Worm (Caenorhabditis elegans) whole organism, L1 larva: ENCODE data around the gene far-5.
A peak's percentile ranks its signal among the peaks of the same experiment; 100 is the strongest.

Experiments used
- C16A3.4 ChIP-seq: fragments of 150-350 bp; optimal IDR thresholded peaks from 2 replicates; lab custom pipeline; 2014; ENCODE audit warnings: missing biosample characterization, missing genetic modification characterization
- aly-2 ChIP-seq: fragments of 150-350 bp; optimal IDR thresholded peaks from 2 replicates; lab custom pipeline; 2014; ENCODE audit warnings: missing biosample characterization, missing genetic modification characterization
- ama-1 ChIP-seq: fragments of 150-350 bp; optimal IDR thresholded peaks from 2 replicates; lab custom pipeline; 2014
- blmp-1 ChIP-seq: fragments of 150-350 bp; optimal IDR thresholded peaks from 2 replicates; lab custom pipeline; 2014; ENCODE audit warnings: missing biosample characterization, missing genetic modification characterization
- dsc-1 ChIP-seq: sonication (generic microtip); optimal IDR thresholded peaks from 2 replicates; lab custom pipeline; 2016; ENCODE audit warnings: mild to moderate bottlenecking, missing genetic modification characterization, missing compliant biosample characterization
- efl-1 ChIP-seq, 4 experiments: fragments of 150-350 bp; optimal IDR thresholded peaks in 3 of 4; peaks in 1 of 4; 1 replicate in 1 of 4; 2 replicates in 3 of 4; lab custom pipeline; 2014; ENCODE audit warnings: missing biosample characterization in 2 of 4, missing genetic modification characterization in 2 of 4, missing genetic modification reagents in 2 of 4
- egl-13 ChIP-seq: sonication (generic microtip); optimal IDR thresholded peaks from 2 replicates; lab custom pipeline; 2016; ENCODE audit warnings: missing genotype, missing genetic modification reagents, missing genetic modification characterization, missing compliant biosample characterization
- egl-27 ChIP-seq, 2 experiments: fragments of 150-350 bp in 1 of 2; sonication (generic microtip); optimal IDR thresholded peaks; 3 replicates each; lab custom pipeline; 2017 to 2018; ENCODE audit warnings: missing biosample characterization in 2 of 2, missing genetic modification characterization in 2 of 2, missing genetic modification reagents in 2 of 2
- elt-2 ChIP-seq: sonication (generic microtip); optimal IDR thresholded peaks from 2 replicates; lab custom pipeline; 2016; ENCODE audit warnings: missing genetic modification characterization, mild to moderate bottlenecking, inconsistent platforms, missing compliant biosample characterization, missing genetic modification reagents
- ets-5 ChIP-seq: fragments of 200-800 bp; sonication (Bioruptor generic); IDR thresholded peaks from 2 replicates; pipeline ENCODE4 v1.3.6; 2022; ENCODE audit warnings: missing genetic modification characterization, missing compliant biosample characterization
- fkh-8 ChIP-seq: sonication (generic microtip); optimal IDR thresholded peaks from 2 replicates; lab custom pipeline; 2016; ENCODE audit warnings: mild to moderate bottlenecking, missing genetic modification characterization, missing compliant biosample characterization
- fos-1 ChIP-seq: fragments of 150-350 bp; optimal IDR thresholded peaks from 2 replicates; lab custom pipeline; 2014; ENCODE audit warnings: missing biosample characterization, missing genetic modification characterization
- grh-1 ChIP-seq: fragments of 200-800 bp; sonication (Bioruptor generic); IDR thresholded peaks from 2 replicates; pipeline ENCODE4 v1.3.6; 2022; ENCODE audit warnings: missing genetic modification reagents, missing genetic modification characterization, missing compliant biosample characterization
- lin-14 ChIP-seq: fragments of 200-800 bp; sonication (Bioruptor generic); optimal IDR thresholded peaks from 2 replicates; lab custom pipeline; 2018; ENCODE audit warnings: mild to moderate bottlenecking, missing genetic modification characterization, moderate library complexity, missing compliant biosample characterization
- lir-3 ChIP-seq: sonication (generic microtip); optimal IDR thresholded peaks from 2 replicates; lab custom pipeline; 2016; ENCODE audit warnings: mild to moderate bottlenecking, missing genetic modification characterization, moderate library complexity, missing compliant biosample characterization; ENCODE audit not compliant: poor library complexity
- nhr-11 ChIP-seq: fragments of 150-350 bp; optimal IDR thresholded peaks from 2 replicates; lab custom pipeline; 2014; ENCODE audit warnings: missing biosample characterization, missing genetic modification characterization
- nhr-19 ChIP-seq: fragments of 200-800 bp; sonication (Bioruptor generic); conservative IDR thresholded peaks from 2 replicates; pipeline ENCODE4 v1.3.6; 2022; ENCODE audit warnings: missing genetic modification characterization, missing compliant biosample characterization
- nhr-71 ChIP-seq: sonication (generic microtip); optimal IDR thresholded peaks from 2 replicates; lab custom pipeline; 2016; ENCODE audit warnings: mild to moderate bottlenecking, missing genetic modification characterization, moderate library complexity, missing compliant biosample characterization
- pax-3 ChIP-seq: fragments of 200-800 bp; sonication (Bioruptor generic); optimal IDR thresholded peaks from 2 replicates; lab custom pipeline; 2018; ENCODE audit warnings: mild to moderate bottlenecking, missing genetic modification characterization, moderate library complexity, missing compliant biosample characterization
- skn-1 ChIP-seq: fragments of 150-350 bp; optimal IDR thresholded peaks from 2 replicates; lab custom pipeline; 2014; ENCODE audit warnings: missing biosample characterization, missing genetic modification characterization
- sox-4 ChIP-seq: sonication (generic microtip); optimal IDR thresholded peaks from 2 replicates; lab custom pipeline; 2016; ENCODE audit warnings: missing genetic modification characterization, missing compliant biosample characterization
- sptf-1 ChIP-seq: fragments of 150-350 bp; optimal IDR thresholded peaks from 2 replicates; lab custom pipeline; 2014; ENCODE audit warnings: missing biosample characterization, missing genetic modification characterization
- tbx-2 ChIP-seq: sonication (generic microtip); optimal IDR thresholded peaks from 2 replicates; lab custom pipeline; 2016; ENCODE audit warnings: missing genetic modification characterization, missing compliant biosample characterization
- tlp-1 ChIP-seq: fragments of 150-350 bp; optimal IDR thresholded peaks from 2 replicates; lab custom pipeline; 2014; ENCODE audit warnings: missing biosample characterization, missing genetic modification characterization
- unc-130 ChIP-seq: fragments of 150-350 bp; optimal IDR thresholded peaks from 2 replicates; lab custom pipeline; 2017; ENCODE audit warnings: missing biosample characterization, missing genetic modification characterization, inconsistent platforms
- unc-86 ChIP-seq: sonication (generic microtip); optimal IDR thresholded peaks from 2 replicates; lab custom pipeline; 2016; ENCODE audit warnings: missing genetic modification characterization, missing compliant biosample characterization
- unc-98 ChIP-seq: fragments of 200-800 bp; sonication (Bioruptor generic); IDR thresholded peaks from 2 replicates; pipeline ENCODE4 v1.3.6; 2022; ENCODE audit warnings: missing genetic modification characterization, missing compliant biosample characterization
- xbp-1 ChIP-seq: sonication (generic microtip); optimal IDR thresholded peaks from 2 replicates; lab custom pipeline; 2016; ENCODE audit warnings: missing genetic modification characterization, missing compliant biosample characterization
- zag-1 ChIP-seq: fragments of 150-350 bp; optimal IDR thresholded peaks from 2 replicates; lab custom pipeline; 2014; ENCODE audit warnings: missing biosample characterization, missing genetic modification characterization
- zip-4 ChIP-seq: fragments of 200-800 bp; sonication (Bioruptor generic); optimal IDR thresholded peaks from 2 replicates; lab custom pipeline; 2018; ENCODE audit warnings: mild to moderate bottlenecking, missing genetic modification characterization, moderate library complexity, missing compliant biosample characterization

The far-5 gene

ce11 chrV:13013844-13014243, 18.5 kb downstream of the far-5 start, which contains the start of gene F15B9.6:
Gene F15B9.6, plus strand, starts transcription at chrV:13014144.
- TF ChIP-seq ama-1 (lab: Kevin White, UChicago) (no peak), xbp-1 (tag; lab: Kevin White, UChicago) (no peak), efl-1 (optimal IDR thresholded peaks at IDR 0.05; lab: Kevin White, UChicago) (no peak), efl-1 (GFP tag; optimal IDR thresholded peaks at IDR 0.05 in 1 of 2; lab: Kevin White, UChicago) (peak in 1 of 2 experiments; percentile 47), nhr-71 (no peak), blmp-1 (tag; lab: Kevin White, UChicago) (no peak), ets-5 (no peak), fos-1 (no peak)

- TF ChIP-seq sox-4 (tag; lab: Kevin White, UChicago), result no peak
- TF ChIP-seq zag-1 (tag; lab: Kevin White, UChicago), result no peak
- no peak for TF ChIP-seq egl-27 (tag; optimal IDR thresholded peaks at IDR 0.05; lab: Kevin White, UChicago)
- no peak for TF ChIP-seq sptf-1
Measured at ce11 chrV:13018233-13018632, 22.9 kb downstream of the far-5 start.

- TF ChIP-seq skn-1 (tag; lab: Kevin White, UChicago) (no peak), nhr-19 (GFP tag; lab: Robert Waterston, UW) (no peak), egl-13 (no peak), egl-27 (tag; optimal IDR thresholded peaks at IDR 0.05; lab: Kevin White, UChicago) (no peak), tlp-1 (no peak), unc-86 (tag; lab: Kevin White, UChicago) (no peak), elt-2 (no peak), grh-1 (GFP tag; lab: Robert Waterston, UW) (no peak)
Measured at ce11 chrV:13018761-13019160, 23.4 kb downstream of the far-5 start, which contains the start of gene fmi-1. Gene fmi-1, plus strand, starts transcription at chrV:13019061.

ce11 chrV:13020014-13020413, 24.6 kb downstream of the far-5 start:
- TF ChIP-seq tlp-1 (no peak), fkh-8 (tag; lab: Kevin White, UChicago) (no peak), pax-3 (tag; lab: Kevin White, UChicago) (no peak), zip-4 (no peak), unc-86 (tag; lab: Kevin White, UChicago) (no peak), blmp-1 (tag; lab: Kevin White, UChicago) (no peak)

- TF ChIP-seq ets-5 (no peak), zag-1 (tag; lab: Kevin White, UChicago) (no peak), egl-13 (no peak), unc-86 (tag; lab: Kevin White, UChicago) (no peak), unc-130 (tag; lab: Kevin White, UChicago) (no peak)
Measured at ce11 chrV:13020638-13021037, 25.3 kb downstream of the far-5 start.

ce11 chrV:13021540-13021939, 26.2 kb downstream of the far-5 start:
- no peak for TF ChIP-seq xbp-1 (tag; lab: Kevin White, UChicago)
- no peak for TF ChIP-seq lir-3 (tag; lab: Kevin White, UChicago)
- TF ChIP-seq skn-1 (tag; lab: Kevin White, UChicago), result no peak
- no peak for TF ChIP-seq aly-2 (tag; lab: Kevin White, UChicago)
- peak; percentile 6 for TF ChIP-seq tbx-2
- TF ChIP-seq, all 84 proteins: peak for 1

- TF ChIP-seq lin-14 (GFP tag; lab: Kevin White, UChicago) (peak; percentile 9), dsc-1 (tag; lab: Kevin White, UChicago) (no peak)
- TF ChIP-seq, all 84 proteins: peak for 1
Measured at ce11 chrV:13022265-13022664, 26.9 kb downstream of the far-5 start.

ce11 chrV:13024499-13024898, 29.1 kb downstream of the far-5 start:
- TF ChIP-seq lin-14 (GFP tag; lab: Kevin White, UChicago) (peak; percentile 33), unc-98 (GFP tag; lab: Robert Waterston, UW) (no peak), nhr-11 (tag; lab: Kevin White, UChicago) (no peak), C16A3.4 (tag; lab: Kevin White, UChicago) (no peak), sox-4 (tag; lab: Kevin White, UChicago) (no peak)
